Worm (Caenorhabditis elegans): ENCODE data around the gene tbc-1.

The tbc-1 gene

ce11 chrX:14970221-14970801 lies at the start of gene tbc-1, which contains the start of gene flwr-1:
Gene tbc-1 (plus strand): TSS chrX:14970751.
Gene flwr-1 (minus strand): TSS chrX:14970271.
- no peak for TF ChIP-seq gmeb-1 (tag; optimal IDR thresholded peaks at IDR 0.05)
- no peak for TF ChIP-seq unc-39 (tag; optimal IDR thresholded peaks at IDR 0.05)
- TF ChIP-seq elt-3 (tag; optimal IDR thresholded peaks at IDR 0.05) = no peak
- no peak for TF ChIP-seq nhr-6 (tag; optimal IDR thresholded peaks at IDR 0.05)
- no peak for TF ChIP-seq ztf-4 (tag; optimal IDR thresholded peaks at IDR 0.05)
- no peak for TF ChIP-seq blmp-1 (tag; optimal IDR thresholded peaks at IDR 0.05; ENCODE audit: insufficient read depth)
- peak; percentile 65 for TF ChIP-seq unc-55 (GFP tag; optimal IDR thresholded peaks at IDR 0.05)
- no peak for TF ChIP-seq ztf-11 (tag; optimal IDR thresholded peaks at IDR 0.05)
- TF ChIP-seq nhr-12 (tag; optimal IDR thresholded peaks at IDR 0.05) = no peak
- TF ChIP-seq mab-5 (tag; optimal IDR thresholded peaks at IDR 0.05) = peak; percentile 5
- TF ChIP-seq lin-11 (tag; optimal IDR thresholded peaks at IDR 0.05) = peak; percentile 12
- no peak for TF ChIP-seq nhr-11 (tag; optimal IDR thresholded peaks at IDR 0.05)
- TF ChIP-seq nhr-237 (tag; optimal IDR thresholded peaks at IDR 0.05) = no peak
- no peak for TF ChIP-seq unc-62 (GFP tag; optimal IDR thresholded peaks at IDR 0.05)
- no peak for TF ChIP-seq mbf-1 (tag; optimal IDR thresholded peaks at IDR 0.05)
- TF ChIP-seq crh-2 (tag; optimal IDR thresholded peaks at IDR 0.05) = peak; percentile 11
- TF ChIP-seq nhr-25 (tag; optimal IDR thresholded peaks at IDR 0.05) = no peak
- TF ChIP-seq peb-1 (tag; optimal IDR thresholded peaks at IDR 0.05) = no peak
- peak; percentile 20 for TF ChIP-seq fos-1 (tag; optimal IDR thresholded peaks at IDR 0.05)
- TF ChIP-seq mdl-1 (tag; optimal IDR thresholded peaks at IDR 0.05) = no peak
- no peak for TF ChIP-seq lin-39 (tag; optimal IDR thresholded peaks at IDR 0.05)
- no peak for TF ChIP-seq aly-2 (tag; optimal IDR thresholded peaks at IDR 0.05)
- no peak for TF ChIP-seq skn-1 (tag; optimal IDR thresholded peaks at IDR 0.05)
- TF ChIP-seq Y55F3AM.14 (GFP tag; optimal IDR thresholded peaks at IDR 0.05) = no peak
- TF ChIP-seq sem-4 (tag; optimal IDR thresholded peaks at IDR 0.05) = no peak
- TF ChIP-seq egl-27 (tag; optimal IDR thresholded peaks at IDR 0.05) = no peak
- TF ChIP-seq elt-1 (tag; optimal IDR thresholded peaks at IDR 0.05) = no peak
- TF ChIP-seq lsy-2 (tag; optimal IDR thresholded peaks at IDR 0.05) = peak in 1 of 2 experiments; percentile 35
- TF ChIP-seq nhr-10 (tag; optimal IDR thresholded peaks at IDR 0.05) = no peak
- TF ChIP-seq R02D3.7 (tag; optimal IDR thresholded peaks at IDR 0.05) = no peak
- TF ChIP-seq ceh-16 (tag; optimal IDR thresholded peaks at IDR 0.05) = no peak
- peak; percentile 66 for TF ChIP-seq nhr-129 (tag; optimal IDR thresholded peaks at IDR 0.05)
- peak; percentile 14 for TF ChIP-seq lin-13 (GFP tag; optimal IDR thresholded peaks at IDR 0.05)
- no peak for TF ChIP-seq alr-1 (tag; optimal IDR thresholded peaks at IDR 0.05)
- no peak for TF ChIP-seq snpc-4 (tag; optimal IDR thresholded peaks at IDR 0.05)
- no peak for TF ChIP-seq dmd-4 (tag; optimal IDR thresholded peaks at IDR 0.05)
- TF ChIP-seq ceh-82 (tag; optimal IDR thresholded peaks at IDR 0.05) = no peak
- no peak for TF ChIP-seq nhr-23 (tag; optimal IDR thresholded peaks at IDR 0.05)
- no peak for TF ChIP-seq nhr-21 (tag; optimal IDR thresholded peaks at IDR 0.05)
- TF ChIP-seq ama-1 (optimal IDR thresholded peaks at IDR 0.05) = no peak
- no peak for TF ChIP-seq ztf-1 (GFP tag; conservative IDR thresholded peaks at IDR 0.05)
- no peak for TF ChIP-seq ZK546.5 (tag; optimal IDR thresholded peaks at IDR 0.05)
- no peak for TF ChIP-seq zag-1 (tag; optimal IDR thresholded peaks at IDR 0.05)
- no peak for TF ChIP-seq nhr-77 (tag; optimal IDR thresholded peaks at IDR 0.05)
- no peak for TF ChIP-seq F13H6.1 (tag; optimal IDR thresholded peaks at IDR 0.05)
- TF ChIP-seq C34F6.9 (tag; optimal IDR thresholded peaks at IDR 0.05) = peak; percentile 60
- peak; percentile 17 for TF ChIP-seq sma-9 (GFP tag; optimal IDR thresholded peaks at IDR 0.05)
- no peak for TF ChIP-seq sma-9 (tag; optimal IDR thresholded peaks at IDR 0.05)
- no peak for TF ChIP-seq sma-3 (GFP tag; optimal IDR thresholded peaks at IDR 0.05)

Measured in whole organism, L2 larva.